Worm (Caenorhabditis elegans): ENCODE data around the gene ule-2.

- TF ChIP-seq B0310.2 (tag; optimal IDR thresholded peaks at IDR 0.05) (no peak), ceh-13 (GFP tag; optimal IDR thresholded peaks at IDR 0.05) (no peak), ama-1 (optimal IDR thresholded peaks at IDR 0.05) (no peak), ceh-36 (tag; optimal IDR thresholded peaks at IDR 0.05) (no peak), aly-1 (tag; optimal IDR thresholded peaks at IDR 0.05) (no peak), scrt-1 (GFP tag; IDR thresholded peaks at IDR 0.05) (no peak), pes-1 (GFP tag; IDR thresholded peaks at IDR 0.05) (no peak), tra-4 (tag; optimal IDR thresholded peaks at IDR 0.05) (no peak), ets-7 (tag; optimal IDR thresholded peaks at IDR 0.05) (no peak), hnd-1 (tag; optimal IDR thresholded peaks at IDR 0.05) (no peak), flt-1 (GFP tag; IDR thresholded peaks at IDR 0.05) (no peak)
Measured at ce11 chrIV:14677095-14677633, 42.2 kb downstream of the ule-2 start, which contains the start of gene Y57G11C.31.
